Worm (Caenorhabditis elegans): Measurements from ENCODE around the gene ZK402.1.
"Not testable (repeated sequence)": the region's sequence is repeated elsewhere in the genome, so short reads cannot be mapped to it uniquely, and the experiment has no call there.

Gene ZK402.1

ce11 chrX:1403971-1404370 lies at the start of gene ZK402.1:
ZK402.1 (plus strand) TSS chrX:1404271.
- TF ChIP-seq ztf-23 (GFP tag; IDR thresholded peaks at IDR 0.05); klf-2 (GFP tag; conservative IDR thresholded peaks at IDR 0.05); tab-1 (GFP tag; IDR thresholded peaks at IDR 0.05): not testable (repeated sequence)

ce11 chrX:1358295-1358694 lies 45.8 kb upstream of the ZK402.1 start, which contains the start of gene F56C3.3:
F56C3.3 (minus strand) TSS chrX:1358395.
- no peak for TF ChIP-seq tab-1 (GFP tag; IDR thresholded peaks at IDR 0.05)
- no peak for TF ChIP-seq med-1 (GFP tag; optimal IDR thresholded peaks at IDR 0.05; ENCODE audit: insufficient read depth)
- TF ChIP-seq ztf-29 (GFP tag; IDR thresholded peaks at IDR 0.05), result no peak
- TF ChIP-seq T22C8.4 (GFP tag; IDR thresholded peaks at IDR 0.05), result no peak
- no peak for TF ChIP-seq ztf-23 (GFP tag; IDR thresholded peaks at IDR 0.05)
- TF ChIP-seq klf-2 (GFP tag; conservative IDR thresholded peaks at IDR 0.05), result no peak
- no peak for TF ChIP-seq ref-1 (GFP tag; conservative IDR thresholded peaks at IDR 0.05)
- TF ChIP-seq cog-1 (tag; optimal IDR thresholded peaks at IDR 0.05), result no peak
- TF ChIP-seq flt-1 (GFP tag; IDR thresholded peaks at IDR 0.05), result no peak

ce11 chrX:1360631-1361030 lies 43.4 kb upstream of the ZK402.1 start, which contains the start of gene F56C3.4:
F56C3.4 (minus strand) TSS chrX:1360731.
- TF ChIP-seq ztf-23 (GFP tag; IDR thresholded peaks at IDR 0.05), result no peak
- TF ChIP-seq tab-1 (GFP tag; IDR thresholded peaks at IDR 0.05), result no peak
- no peak for TF ChIP-seq cog-1 (tag; optimal IDR thresholded peaks at IDR 0.05)
- TF ChIP-seq klf-2 (GFP tag; conservative IDR thresholded peaks at IDR 0.05), result no peak
- no peak for TF ChIP-seq ztf-29 (GFP tag; IDR thresholded peaks at IDR 0.05)
- no peak for TF ChIP-seq flt-1 (GFP tag; IDR thresholded peaks at IDR 0.05)
- no peak for TF ChIP-seq ref-1 (GFP tag; conservative IDR thresholded peaks at IDR 0.05)
- TF ChIP-seq T22C8.4 (GFP tag; IDR thresholded peaks at IDR 0.05), result no peak

- no peak for TF ChIP-seq ref-1 (GFP tag; conservative IDR thresholded peaks at IDR 0.05)
- no peak for TF ChIP-seq med-1 (GFP tag; optimal IDR thresholded peaks at IDR 0.05; ENCODE audit: insufficient read depth)
- no peak for TF ChIP-seq ztf-23 (GFP tag; IDR thresholded peaks at IDR 0.05)
- TF ChIP-seq ztf-29 (GFP tag; IDR thresholded peaks at IDR 0.05), result no peak
- no peak for TF ChIP-seq klf-2 (GFP tag; conservative IDR thresholded peaks at IDR 0.05)
- no peak for TF ChIP-seq cog-1 (tag; optimal IDR thresholded peaks at IDR 0.05)
- TF ChIP-seq T22C8.4 (GFP tag; IDR thresholded peaks at IDR 0.05), result no peak
- no peak for TF ChIP-seq flt-1 (GFP tag; IDR thresholded peaks at IDR 0.05)
- TF ChIP-seq tab-1 (GFP tag; IDR thresholded peaks at IDR 0.05), result no peak
Observed at ce11 chrX:1367416-1367815, 36.7 kb upstream of the ZK402.1 start, which contains the start of gene dgn-2. dgn-2 (minus strand) TSS chrX:1367516.

ce11 chrX:1370736-1371281 lies 33.3 kb upstream of the ZK402.1 start, which contains the start of gene F56C3.7:
F56C3.7 (minus strand) TSS chrX:1370786.
- TF ChIP-seq ztf-29 (GFP tag; IDR thresholded peaks at IDR 0.05) (no peak), klf-2 (GFP tag; conservative IDR thresholded peaks at IDR 0.05) (no peak), cog-1 (tag; optimal IDR thresholded peaks at IDR 0.05) (no peak), med-1 (GFP tag; optimal IDR thresholded peaks at IDR 0.05; ENCODE audit: insufficient read depth) (no peak), ztf-23 (GFP tag; IDR thresholded peaks at IDR 0.05) (no peak), ref-1 (GFP tag; conservative IDR thresholded peaks at IDR 0.05) (no peak), flt-1 (GFP tag; IDR thresholded peaks at IDR 0.05) (no peak), T22C8.4 (GFP tag; IDR thresholded peaks at IDR 0.05) (no peak), tab-1 (GFP tag; IDR thresholded peaks at IDR 0.05) (no peak)

ce11 chrX:1371688-1372087 lies 32.4 kb upstream of the ZK402.1 start, which contains the start of gene fbxa-190:
fbxa-190 (plus strand) TSS chrX:1372012.
- TF ChIP-seq ztf-29 (GFP tag; IDR thresholded peaks at IDR 0.05) (no peak), med-1 (GFP tag; optimal IDR thresholded peaks at IDR 0.05; ENCODE audit: insufficient read depth) (no peak), ztf-23 (GFP tag; IDR thresholded peaks at IDR 0.05) (no peak), tab-1 (GFP tag; IDR thresholded peaks at IDR 0.05) (no peak), klf-2 (GFP tag; conservative IDR thresholded peaks at IDR 0.05) (no peak), ref-1 (GFP tag; conservative IDR thresholded peaks at IDR 0.05) (no peak)

ce11 chrX:1372464-1372863 lies 31.6 kb upstream of the ZK402.1 start:
- no peak for TF ChIP-seq T22C8.4 (GFP tag; IDR thresholded peaks at IDR 0.05)

ce11 chrX:1375071-1375470 lies 29.0 kb upstream of the ZK402.1 start:
- TF ChIP-seq klf-2 (GFP tag; conservative IDR thresholded peaks at IDR 0.05), result 0 out of 2 replicates have a peak, but pooled peaks have one; percentile 26
- TF ChIP-seq ref-1 (GFP tag; conservative IDR thresholded peaks at IDR 0.05), result peak; percentile 75
- TF ChIP-seq flt-1 (GFP tag; IDR thresholded peaks at IDR 0.05), result peak; percentile 98
- TF ChIP-seq tab-1 (GFP tag; IDR thresholded peaks at IDR 0.05), result peak; percentile 83
- TF ChIP-seq T22C8.4 (GFP tag; IDR thresholded peaks at IDR 0.05), result 0 out of 2 replicates have a peak, but pooled peaks have one; percentile 29
- 0 out of 2 replicates have a peak, but pooled peaks have one; percentile 51 for TF ChIP-seq ztf-23 (GFP tag; IDR thresholded peaks at IDR 0.05)

ce11 chrX:1379391-1379790 lies 24.7 kb upstream of the ZK402.1 start:
- TF ChIP-seq flt-1 (GFP tag; IDR thresholded peaks at IDR 0.05), result peak; percentile 94
- peak; percentile 93 for TF ChIP-seq ztf-23 (GFP tag; IDR thresholded peaks at IDR 0.05)
- TF ChIP-seq cog-1 (tag; optimal IDR thresholded peaks at IDR 0.05), result peak; percentile 81
- peak; percentile 86 for TF ChIP-seq ref-1 (GFP tag; conservative IDR thresholded peaks at IDR 0.05)
- peak; percentile 59 for TF ChIP-seq med-1 (GFP tag; optimal IDR thresholded peaks at IDR 0.05; ENCODE audit: insufficient read depth)
- TF ChIP-seq klf-2 (GFP tag; conservative IDR thresholded peaks at IDR 0.05), result peak; percentile 92
- TF ChIP-seq tab-1 (GFP tag; IDR thresholded peaks at IDR 0.05), result peak; percentile 94
- TF ChIP-seq T22C8.4 (GFP tag; IDR thresholded peaks at IDR 0.05), result peak; percentile 91
- TF ChIP-seq ztf-29 (GFP tag; IDR thresholded peaks at IDR 0.05), result peak; percentile 91

ce11 chrX:1381565-1381964 lies 22.5 kb upstream of the ZK402.1 start, which contains the start of gene F56C3.10:
F56C3.10 (minus strand) TSS chrX:1381665.
- no peak for TF ChIP-seq med-1 (GFP tag; optimal IDR thresholded peaks at IDR 0.05; ENCODE audit: insufficient read depth)

Measured in whole organism, midembryonic.